Fruit fly (Drosophila melanogaster): ENCODE data around the gene RabX2.

RabX2 gene

DNA sequence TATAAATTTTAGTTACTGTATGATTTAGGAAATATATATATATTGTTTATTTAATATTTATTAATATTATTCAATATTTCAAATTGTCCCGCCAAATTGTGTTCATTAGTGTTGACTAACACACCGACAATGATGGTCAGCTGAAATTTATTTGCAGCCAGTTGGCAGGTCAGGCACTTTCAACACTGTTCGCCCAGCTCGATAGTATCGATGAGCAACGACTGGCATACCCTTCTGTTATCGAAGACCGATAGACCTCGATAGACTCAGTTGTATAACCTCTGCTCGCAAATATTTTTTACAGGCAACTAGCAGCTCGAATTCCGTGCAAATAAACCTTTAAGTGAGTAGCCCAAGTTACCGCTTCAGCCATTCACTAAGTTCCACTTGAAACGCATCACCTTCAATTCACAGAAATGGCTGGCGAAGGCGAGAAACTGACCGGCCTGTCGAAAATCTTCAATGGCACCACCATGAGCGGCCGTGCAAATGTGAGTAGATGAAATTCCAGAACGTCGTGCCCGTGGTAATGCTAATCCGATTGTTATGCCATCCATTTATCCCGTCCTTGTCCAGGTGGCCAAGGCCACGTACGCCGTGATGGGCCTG, 43.4 kb downstream of the RabX2 start, which contains the start of gene Neb-cGP (continued):
- TF ChIP-seq CG15073 (GFP tag; optimal IDR thresholded peaks at IDR 0.05): no peak
- TF ChIP-seq dysf (GFP tag; IDR thresholded peaks at IDR 0.05): peak; percentile 26; the same call in 2 of the 3 replicates
- TF ChIP-seq tio (GFP tag; optimal IDR thresholded peaks at IDR 0.05): no peak
- peak; percentile 86 for TF ChIP-seq sens (GFP tag)
- peak in 1 of 3 experiments; percentile 45 for TF ChIP-seq Stat92E (GFP tag; optimal IDR thresholded peaks at IDR 0.05)
- peak; percentile 43 for TF ChIP-seq CG5245 (GFP tag; optimal IDR thresholded peaks at IDR 0.05)
- TF ChIP-seq CG16779 (GFP tag; IDR thresholded peaks at IDR 0.05): 0 out of 2 replicates have a peak, but pooled peaks have one; percentile 7
- TF ChIP-seq H2.0 (GFP tag; IDR thresholded peaks at IDR 0.05): 0 out of 2 replicates have a peak, but pooled peaks have one; percentile 17
- TF ChIP-seq CG13624 (GFP tag; optimal IDR thresholded peaks at IDR 0.05): peak; percentile 70
- no peak for TF ChIP-seq bowl (GFP tag; IDR thresholded peaks at IDR 0.05)
- TF ChIP-seq CG33557 (GFP tag; optimal IDR thresholded peaks at IDR 0.05): peak; percentile 30
- TF ChIP-seq CG17802 (tag; optimal IDR thresholded peaks at IDR 0.05): peak; percentile 20
- TF ChIP-seq CG14710 (tag; optimal IDR thresholded peaks at IDR 0.05): peak; percentile 70
- no peak for TF ChIP-seq ash1 (GFP tag; optimal IDR thresholded peaks at IDR 0.05)
- TF ChIP-seq CG3838 (GFP tag; optimal IDR thresholded peaks at IDR 0.05): no peak
- peak; percentile 66 for TF ChIP-seq ind (GFP tag; optimal IDR thresholded peaks at IDR 0.05)
- TF ChIP-seq fru (optimal IDR thresholded peaks at IDR 0.05): no peak
- TF ChIP-seq salm (tag; optimal IDR thresholded peaks at IDR 0.05): peak; percentile 24
- TF ChIP-seq CG10274 (GFP tag; optimal IDR thresholded peaks at IDR 0.05): no peak
- no peak for TF ChIP-seq pnt (GFP tag; optimal IDR thresholded peaks at IDR 0.05)
- TF ChIP-seq Myb (GFP tag; optimal IDR thresholded peaks at IDR 0.05): peak; percentile 56
- TF ChIP-seq inv (GFP tag; IDR thresholded peaks at IDR 0.05; ENCODE audit: partially characterized antibody): peak; percentile 82
- TF ChIP-seq gcm2 (GFP tag; optimal IDR thresholded peaks at IDR 0.05): no peak
- peak; percentile 82 for TF ChIP-seq vvl (GFP tag; IDR thresholded peaks at IDR 0.05)
- peak; percentile 50; the same call in 1 of the 2 replicates for TF ChIP-seq CG14014 (GFP tag; IDR thresholded peaks at IDR 0.05)
- peak; percentile 36 for TF ChIP-seq CrebB (tag; optimal IDR thresholded peaks at IDR 0.05)
- TF ChIP-seq MESR4 (GFP tag; optimal IDR thresholded peaks at IDR 0.05): peak; percentile 94
- TF ChIP-seq sisA (GFP tag; IDR thresholded peaks at IDR 0.05): peak; percentile 45; the same call in 1 of the 2 replicates
- no peak for TF ChIP-seq CG31365 (tag; optimal IDR thresholded peaks at IDR 0.05)
- TF ChIP-seq CG8290 (GFP tag; optimal IDR thresholded peaks at IDR 0.05): peak; percentile 65
- TF ChIP-seq CG8290 (tag; optimal IDR thresholded peaks at IDR 0.05): peak in 1 of 2 experiments; percentile 94
- TF ChIP-seq CG8924 (tag; optimal IDR thresholded peaks at IDR 0.05): peak; percentile 45
- peak; percentile 71 for TF ChIP-seq NfI (GFP tag; optimal IDR thresholded peaks at IDR 0.05)
- no peak for TF ChIP-seq NC2α (GFP tag; optimal IDR thresholded peaks at IDR 0.05)
- no peak for TF ChIP-seq sim (GFP tag; IDR thresholded peaks at IDR 0.05)
- TF ChIP-seq da (GFP tag; optimal IDR thresholded peaks at IDR 0.05): no peak
- peak; percentile 14 for TF ChIP-seq pb (GFP tag; optimal IDR thresholded peaks at IDR 0.05)
- TF ChIP-seq Sox100B (GFP tag; optimal IDR thresholded peaks at IDR 0.05): no peak
- peak; percentile 51 for TF ChIP-seq Hsf (GFP tag; optimal IDR thresholded peaks at IDR 0.05)
- TF ChIP-seq CG4854 (GFP tag; optimal IDR thresholded peaks at IDR 0.05): peak; percentile 54
- no peak for TF ChIP-seq CG11398 (GFP tag; optimal IDR thresholded peaks at IDR 0.05)
- peak; percentile 22 for TF ChIP-seq CG18011 (GFP tag; optimal IDR thresholded peaks at IDR 0.05)
- TF ChIP-seq mirr (GFP tag; optimal IDR thresholded peaks at IDR 0.05): peak; percentile 45
- TF ChIP-seq hbn (GFP tag; IDR thresholded peaks at IDR 0.05; ENCODE audit: partially characterized antibody): peak; percentile 93
- peak; percentile 42; the same call in 1 of the 2 replicates for TF ChIP-seq CG17612 (GFP tag; IDR thresholded peaks at IDR 0.05)
- peak; percentile 75 for TF ChIP-seq zfh2 (GFP tag; optimal IDR thresholded peaks at IDR 0.05)
- TF ChIP-seq Sin3A (optimal IDR thresholded peaks at IDR 0.05): peak; percentile 31
- no peak for TF ChIP-seq Rx (GFP tag; IDR thresholded peaks at IDR 0.05)
- TF ChIP-seq luna (GFP tag; optimal IDR thresholded peaks at IDR 0.05): no peak
- peak; percentile 46 for TF ChIP-seq CG13424 (tag; optimal IDR thresholded peaks at IDR 0.05)
- TF ChIP-seq CG12744 (GFP tag; optimal IDR thresholded peaks at IDR 0.05): peak; percentile 22
